Fruit fly (Drosophila melanogaster): ENCODE data around the gene CG1504.

DNA sequence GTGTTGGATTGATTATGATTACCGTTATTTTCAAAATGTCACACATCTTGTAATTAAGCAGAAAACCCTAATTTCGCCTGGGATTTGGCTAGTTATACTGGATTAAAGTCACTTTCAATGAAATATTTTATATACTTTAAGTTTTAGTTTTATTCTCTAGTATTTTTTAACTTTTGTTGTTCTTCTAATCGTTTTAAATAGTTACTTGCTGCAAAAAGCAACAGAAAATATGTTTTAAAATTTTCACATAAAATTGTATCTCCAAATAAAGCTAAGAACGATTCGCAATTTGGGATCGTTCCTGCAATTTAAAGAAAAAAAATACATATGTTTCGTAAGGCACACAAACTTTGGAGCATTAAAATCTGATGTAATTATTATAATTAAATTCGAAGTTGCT lies 60.5 kb downstream of the CG1504 start, which contains the start of gene Inx6:
- TF ChIP-seq usp (GFP tag; optimal IDR thresholded peaks at IDR 0.05) = no peak
- TF ChIP-seq EcR (GFP tag; optimal IDR thresholded peaks at IDR 0.05) = no peak
- TF ChIP-seq psq (optimal IDR thresholded peaks at IDR 0.05) = no peak
- no peak for TF ChIP-seq pan (optimal IDR thresholded peaks at IDR 0.05)
- TF ChIP-seq CG8478 (optimal IDR thresholded peaks at IDR 0.05) = no peak
- no peak for TF ChIP-seq Dll (optimal IDR thresholded peaks at IDR 0.05)
